Worm (Caenorhabditis elegans): Measurements from ENCODE around the gene tbc-1.

tbc-1 gene

ce11 chrX:15013941-15014453 lies 43.4 kb downstream of the tbc-1 start:
- TF ChIP-seq ref-1 (GFP tag; conservative IDR thresholded peaks at IDR 0.05), result no peak
- TF ChIP-seq ztf-29 (GFP tag; IDR thresholded peaks at IDR 0.05), result no peak
- no peak for TF ChIP-seq tab-1 (GFP tag; IDR thresholded peaks at IDR 0.05)
- TF ChIP-seq med-1 (GFP tag; optimal IDR thresholded peaks at IDR 0.05; ENCODE audit: insufficient read depth), result no peak
- no peak for TF ChIP-seq cog-1 (tag; optimal IDR thresholded peaks at IDR 0.05)
- no peak for TF ChIP-seq T22C8.4 (GFP tag; IDR thresholded peaks at IDR 0.05)
- TF ChIP-seq flt-1 (GFP tag; IDR thresholded peaks at IDR 0.05), result no peak

- TF ChIP-seq med-1 (GFP tag; optimal IDR thresholded peaks at IDR 0.05; ENCODE audit: insufficient read depth) (no peak), ztf-29 (GFP tag; IDR thresholded peaks at IDR 0.05) (no peak), ztf-23 (GFP tag; IDR thresholded peaks at IDR 0.05) (no peak), klf-2 (GFP tag; conservative IDR thresholded peaks at IDR 0.05) (no peak)
Observed at ce11 chrX:15016102-15016501, 45.6 kb downstream of the tbc-1 start.
